Worm (Caenorhabditis elegans) whole organism, mixed stage, embryonic: ENCODE data around the gene gpa-7.

Experiments
- M03D4.4 ChIP-seq: sonication (generic microtip); optimal IDR thresholded peaks from 2 replicates; lab custom pipeline; 2017; ENCODE audit warnings: mild to moderate bottlenecking, missing genetic modification characterization, missing compliant biosample characterization
- bed-3 ChIP-seq: fragments of 200-800 bp; sonication (Bioruptor generic); optimal IDR thresholded peaks from 3 replicates; lab custom pipeline; 2018; ENCODE audit warnings: mild to moderate bottlenecking, missing genetic modification characterization, moderate library complexity, missing compliant biosample characterization
- blmp-1 ChIP-seq: fragments of 150-350 bp; optimal IDR thresholded peaks from 2 replicates; lab custom pipeline; 2014; ENCODE audit warnings: missing biosample characterization, missing genetic modification characterization
- ceh-39 ChIP-seq: fragments of 150-350 bp; optimal IDR thresholded peaks from 2 replicates; lab custom pipeline; 2014; ENCODE audit warnings: missing biosample characterization, missing genetic modification characterization
- ceh-43 ChIP-seq: fragments of 200-800 bp; sonication (Bioruptor generic); optimal IDR thresholded peaks from 2 replicates; lab custom pipeline; 2018; ENCODE audit warnings: mild to moderate bottlenecking, missing genetic modification characterization, moderate library complexity, missing compliant biosample characterization
- ceh-83 ChIP-seq: fragments of 200-800 bp; sonication (Bioruptor generic); optimal IDR thresholded peaks from 2 replicates; lab custom pipeline; 2018; ENCODE audit warnings: mild to moderate bottlenecking, missing genetic modification characterization, missing compliant biosample characterization
- ces-1 ChIP-seq: fragments of 150-350 bp; optimal IDR thresholded peaks from 2 replicates; lab custom pipeline; 2014; ENCODE audit warnings: missing biosample characterization, missing genetic modification reagents, missing genetic modification characterization
- cnd-1 ChIP-seq: fragments of 200-800 bp; sonication (Bioruptor generic); optimal IDR thresholded peaks from 2 replicates; lab custom pipeline; 2018; ENCODE audit warnings: mild to moderate bottlenecking, missing genetic modification characterization, missing compliant biosample characterization
- drap-1 ChIP-seq: fragments of 200-800 bp; sonication (Bioruptor generic); optimal IDR thresholded peaks from 3 replicates; lab custom pipeline; 2018; ENCODE audit warnings: mild to moderate bottlenecking, missing genetic modification characterization, missing compliant biosample characterization
- elt-1 ChIP-seq: sonication (generic microtip); optimal IDR thresholded peaks from 2 replicates; lab custom pipeline; 2017; ENCODE audit warnings: missing genetic modification characterization, mild to moderate bottlenecking, missing compliant biosample characterization, antibody characterized with exemption, moderate library complexity, borderline replicate concordance; ENCODE audit not compliant: insufficient read depth
- elt-3 ChIP-seq: fragments of 150-350 bp; optimal IDR thresholded peaks from 2 replicates; lab custom pipeline; 2014; ENCODE audit warnings: missing biosample characterization, missing genetic modification characterization
- ham-2 ChIP-seq: fragments of 200-800 bp; sonication (Bioruptor generic); optimal IDR thresholded peaks from 2 replicates; lab custom pipeline; 2018; ENCODE audit warnings: mild to moderate bottlenecking, missing genetic modification characterization, missing compliant biosample characterization
- hlh-1 ChIP-seq: fragments of 150-350 bp; optimal IDR thresholded peaks from 2 replicates; lab custom pipeline; 2014; ENCODE audit warnings: missing biosample characterization, missing genetic modification reagents, missing genetic modification characterization
- lin-13 ChIP-seq: fragments of 150-350 bp; optimal IDR thresholded peaks from 2 replicates; lab custom pipeline; 2014; ENCODE audit warnings: missing biosample characterization, missing genetic modification characterization
- lin-32 ChIP-seq: fragments of 200-800 bp; sonication (Bioruptor generic); optimal IDR thresholded peaks from 2 replicates; lab custom pipeline; 2018; ENCODE audit warnings: mild to moderate bottlenecking, missing genetic modification characterization, missing compliant biosample characterization
- lsy-2 ChIP-seq: fragments of 150-350 bp; optimal IDR thresholded peaks from 2 replicates; lab custom pipeline; 2014; ENCODE audit warnings: missing biosample characterization, missing genetic modification characterization
- mab-5 ChIP-seq: fragments of 150-350 bp; optimal IDR thresholded peaks from 2 replicates; lab custom pipeline; 2014; ENCODE audit warnings: missing biosample characterization, missing genetic modification characterization
- mep-1 ChIP-seq: fragments of 150-350 bp; optimal IDR thresholded peaks from 2 replicates; lab custom pipeline; 2017; ENCODE audit warnings: missing biosample characterization, missing genetic modification reagents, missing genetic modification characterization, inconsistent platforms
- mls-2 ChIP-seq: sonication (generic microtip); optimal IDR thresholded peaks from 2 replicates; lab custom pipeline; 2016; ENCODE audit warnings: mild to moderate bottlenecking, missing genetic modification characterization, moderate library complexity, missing compliant biosample characterization
- nhr-12 ChIP-seq: fragments of 150-350 bp; optimal IDR thresholded peaks from 2 replicates; lab custom pipeline; 2014; ENCODE audit warnings: missing biosample characterization, missing genetic modification characterization
- nhr-2 ChIP-seq: fragments of 150-350 bp; optimal IDR thresholded peaks from 2 replicates; lab custom pipeline; 2014; ENCODE audit warnings: missing biosample characterization, missing genetic modification characterization
- nhr-237 ChIP-seq: fragments of 150-350 bp; optimal IDR thresholded peaks from 2 replicates; lab custom pipeline; 2014; ENCODE audit warnings: missing biosample characterization, missing genetic modification characterization
- nhr-28 ChIP-seq: fragments of 150-350 bp; optimal IDR thresholded peaks from 2 replicates; lab custom pipeline; 2014; ENCODE audit warnings: missing biosample characterization, missing genetic modification characterization
- nhr-76 ChIP-seq: sonication (generic microtip); optimal IDR thresholded peaks from 2 replicates; lab custom pipeline; 2017; ENCODE audit warnings: missing biosample characterization, missing genetic modification characterization
- pha-4 ChIP-seq: fragments of 150-350 bp; optimal IDR thresholded peaks from 2 replicates; lab custom pipeline; 2018; ENCODE audit warnings: missing biosample characterization, missing genetic modification reagents, missing genetic modification characterization
- sem-2 ChIP-seq: fragments of 200-800 bp; sonication (Bioruptor generic); optimal IDR thresholded peaks from 2 replicates; lab custom pipeline; 2018; ENCODE audit warnings: mild to moderate bottlenecking, missing genetic modification characterization, missing compliant biosample characterization
- snpc-4 ChIP-seq: fragments of 150-350 bp; optimal IDR thresholded peaks from 2 replicates; lab custom pipeline; 2014; ENCODE audit warnings: missing biosample characterization, missing genetic modification characterization
- sptf-1 ChIP-seq: sonication (generic microtip); optimal IDR thresholded peaks from 2 replicates; lab custom pipeline; 2017; ENCODE audit warnings: mild to moderate bottlenecking, missing genetic modification characterization, moderate library complexity, missing compliant biosample characterization
- tbx-8 ChIP-seq: fragments of 200-800 bp; sonication (Bioruptor generic); optimal IDR thresholded peaks from 2 replicates; lab custom pipeline; 2018; ENCODE audit warnings: mild to moderate bottlenecking, missing genetic modification characterization, moderate library complexity, missing compliant biosample characterization
- unc-120 ChIP-seq: sonication (generic microtip); optimal IDR thresholded peaks from 2 replicates; lab custom pipeline; 2017; ENCODE audit warnings: missing genetic modification characterization, missing compliant biosample characterization; ENCODE audit not compliant: poor library complexity, severe bottlenecking
- unc-39 ChIP-seq: fragments of 150-350 bp; optimal IDR thresholded peaks from 2 replicates; lab custom pipeline; 2014; ENCODE audit warnings: missing biosample characterization, missing genetic modification characterization
- unc-62 ChIP-seq: fragments of 150-350 bp; optimal IDR thresholded peaks from 2 replicates; lab custom pipeline; 2014; ENCODE audit warnings: missing biosample characterization, missing genetic modification reagents, missing genetic modification characterization
- zip-8 ChIP-seq: fragments of 150-350 bp; optimal IDR thresholded peaks from 2 replicates; lab custom pipeline; 2014; ENCODE audit warnings: missing biosample characterization, missing genetic modification characterization
- ztf-11 ChIP-seq: fragments of 150-350 bp; optimal IDR thresholded peaks from 2 replicates; lab custom pipeline; 2014; ENCODE audit warnings: missing biosample characterization, missing genetic modification characterization

The gpa-7 gene

DNA sequence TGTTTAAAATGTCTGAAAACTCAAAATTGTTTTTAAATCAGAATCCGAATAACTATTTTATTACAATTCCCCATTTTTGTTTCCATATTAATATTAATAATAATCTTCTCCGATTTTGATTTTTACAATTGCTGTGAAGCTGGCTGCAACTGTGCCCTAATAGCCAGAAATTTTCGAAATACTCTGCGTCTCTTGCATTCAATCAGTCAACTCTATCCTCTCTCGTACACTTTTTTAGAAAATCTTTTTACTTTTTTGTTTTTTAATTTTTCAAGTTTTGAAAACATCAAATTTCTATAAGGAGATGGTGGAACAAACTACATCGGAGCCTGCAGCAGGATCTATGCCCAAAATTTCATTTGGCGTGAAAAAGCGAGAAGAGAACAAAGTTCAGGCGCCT is 46.0 kb upstream of the gpa-7 start, which contains the start of gene gkow-1:
Gene gkow-1 (plus strand): TSS at position 301 of the 400 bp plus-strand sequence.
- peak; percentile 35 for TF ChIP-seq ces-1
- TF ChIP-seq mep-1 (tag; lab: Kevin White, UChicago) = no peak

DNA sequence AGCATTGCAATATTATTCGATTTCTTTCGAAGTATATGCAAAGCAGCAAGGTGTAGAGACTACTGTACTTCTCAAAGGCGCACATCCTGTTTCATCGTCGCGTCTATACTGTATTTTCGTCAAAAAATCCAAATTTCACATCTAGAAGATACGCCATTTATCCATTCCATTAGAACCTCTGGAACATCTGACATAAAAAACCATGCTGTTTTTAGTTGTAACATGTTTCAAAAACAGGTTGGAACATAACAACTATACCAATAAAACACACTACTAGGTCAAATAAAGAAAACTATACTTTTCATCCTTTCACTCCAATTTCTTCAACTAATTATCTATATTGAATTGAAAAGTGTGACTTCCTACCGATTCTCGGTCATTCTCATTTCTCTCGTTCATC is 43.5 kb upstream of the gpa-7 start, which contains the start of gene ugt-59:
Gene ugt-59 (plus strand): TSS at position 301 of the 400 bp plus-strand sequence.
- no peak for TF ChIP-seq lin-13

DNA sequence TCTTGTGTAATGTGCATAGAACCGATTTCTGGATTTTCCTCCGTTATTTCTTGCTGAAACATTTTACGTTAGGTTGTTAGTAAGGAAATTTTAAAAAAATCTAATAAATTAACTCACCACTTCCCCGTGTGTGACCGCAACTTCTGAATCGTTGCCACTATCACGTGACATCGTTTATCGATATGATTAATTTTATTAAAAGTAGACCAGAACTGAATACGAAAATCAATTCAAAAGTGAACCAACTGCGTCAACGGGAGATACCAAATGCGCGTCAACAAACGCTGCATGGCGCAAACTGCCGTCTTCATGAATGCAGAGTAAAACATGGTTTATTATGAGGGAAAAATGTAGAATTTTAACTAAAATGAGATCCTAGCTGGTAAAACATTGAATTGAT is 37.8 kb upstream of the gpa-7 start, which contains the start of gene sir-2.1:
Gene sir-2.1 (minus strand): TSS at position 212 of the 400 bp plus-strand sequence.
- no peak for TF ChIP-seq unc-39 (tag; lab: Kevin White, UChicago)
- no peak for TF ChIP-seq M03D4.4 (tag; lab: Kevin White, UChicago)
- TF ChIP-seq lin-13 = peak; percentile 8
- TF ChIP-seq elt-1 (tag; lab: Kevin White, UChicago) = no peak
- TF ChIP-seq pha-4 = no peak
- no peak for TF ChIP-seq ceh-43 (GFP tag; lab: Kevin White, UChicago)
- TF ChIP-seq sptf-1 = no peak
- no peak for TF ChIP-seq nhr-237 (tag; lab: Kevin White, UChicago)
- peak; percentile 47 for TF ChIP-seq mep-1 (tag; lab: Kevin White, UChicago)
- TF ChIP-seq lsy-2 = peak; percentile 14
- TF ChIP-seq mls-2 (tag; lab: Kevin White, UChicago) = no peak
- no peak for TF ChIP-seq ham-2 (GFP tag; lab: Kevin White, UChicago)
- TF ChIP-seq ces-1 = peak; percentile 46
- TF ChIP-seq snpc-4 = no peak
- no peak for TF ChIP-seq nhr-76 (tag; lab: Kevin White, UChicago)
- no peak for TF ChIP-seq bed-3
- no peak for TF ChIP-seq lin-32 (GFP tag; lab: Kevin White, UChicago)
- no peak for TF ChIP-seq ceh-39
- no peak for TF ChIP-seq hlh-1 (tag; lab: Kevin White, UChicago)
- TF ChIP-seq nhr-2 (tag; lab: Kevin White, UChicago) = no peak
- no peak for TF ChIP-seq zip-8 (tag; lab: Kevin White, UChicago)
- TF ChIP-seq unc-62 = no peak
- no peak for TF ChIP-seq elt-3 (tag; lab: Kevin White, UChicago)
- no peak for TF ChIP-seq mab-5 (tag; lab: Kevin White, UChicago)
- TF ChIP-seq blmp-1 (tag; lab: Kevin White, UChicago) = no peak
- no peak for TF ChIP-seq ztf-11
- TF ChIP-seq cnd-1 = no peak
- no peak for TF ChIP-seq unc-120 (tag; lab: Kevin White, UChicago)
- no peak for TF ChIP-seq nhr-28 (tag; lab: Kevin White, UChicago)
- no peak for TF ChIP-seq nhr-12 (tag; lab: Kevin White, UChicago)
- TF ChIP-seq tbx-8 (GFP tag; lab: Kevin White, UChicago) = no peak
- TF ChIP-seq ceh-83 (GFP tag; lab: Kevin White, UChicago) = no peak
- TF ChIP-seq drap-1 (GFP tag; lab: Kevin White, UChicago) = no peak
- no peak for TF ChIP-seq sem-2

DNA sequence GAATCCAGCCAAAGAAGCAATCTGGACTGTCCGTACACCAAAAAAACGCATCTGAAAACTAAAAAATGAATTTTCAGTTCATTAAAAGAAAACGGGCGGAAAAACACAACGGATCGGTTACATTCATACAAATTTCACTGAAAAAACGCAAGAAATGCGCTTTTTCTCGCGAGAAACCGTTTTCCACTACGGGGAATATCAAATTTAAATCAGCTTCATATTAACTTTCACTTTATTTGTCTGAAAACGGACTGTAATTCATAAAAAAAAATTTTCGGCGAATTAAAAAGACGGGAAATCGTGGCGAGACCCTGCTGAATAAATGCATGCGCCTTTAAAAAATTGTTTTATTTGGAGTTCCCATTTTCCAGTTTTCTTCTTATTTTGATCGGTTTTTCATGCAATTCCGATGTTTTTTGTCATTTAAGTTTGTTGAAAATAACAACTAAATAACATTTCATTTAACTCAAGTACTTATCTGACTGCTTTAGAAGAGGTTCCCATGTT is 36.0 kb upstream of the gpa-7 start, which contains the start of gene pges-2:
Gene pges-2 (minus strand): TSS at position 51 of the 507 bp plus-strand sequence.
- TF ChIP-seq tbx-8 (GFP tag; lab: Kevin White, UChicago) (no peak), M03D4.4 (tag; lab: Kevin White, UChicago) (no peak), ceh-83 (GFP tag; lab: Kevin White, UChicago) (no peak), unc-39 (tag; lab: Kevin White, UChicago) (no peak), unc-62 (no peak), snpc-4 (no peak), ces-1 (peak; percentile 52), lsy-2 (peak; percentile 12), nhr-237 (tag; lab: Kevin White, UChicago) (no peak), sptf-1 (no peak), nhr-12 (tag; lab: Kevin White, UChicago) (no peak), ham-2 (GFP tag; lab: Kevin White, UChicago) (no peak), nhr-76 (tag; lab: Kevin White, UChicago) (no peak), nhr-2 (tag; lab: Kevin White, UChicago) (no peak), zip-8 (tag; lab: Kevin White, UChicago) (no peak), lin-13 (no peak), unc-120 (tag; lab: Kevin White, UChicago) (peak; percentile 0)
